Worm (Caenorhabditis elegans) whole organism, L1 larva: ENCODE measurements around the gene mtss-1.

Experiments used
- C16A3.4 ChIP-seq: fragments of 150-350 bp; optimal IDR thresholded peaks from 2 replicates; lab custom pipeline; 2014; ENCODE audit warnings: missing biosample characterization, missing genetic modification characterization
- Y116A8C.19 ChIP-seq: sonication (generic microtip); optimal IDR thresholded peaks from 2 replicates; lab custom pipeline; 2016; ENCODE audit warnings: missing compliant biosample characterization, missing genetic modification characterization, borderline replicate concordance
- blmp-1 ChIP-seq: fragments of 150-350 bp; optimal IDR thresholded peaks from 2 replicates; lab custom pipeline; 2014; ENCODE audit warnings: missing biosample characterization, missing genetic modification characterization
- ceh-82 ChIP-seq, 3 experiments: fragments of 150-350 bp in 1 of 3; sonication (generic microtip) in 2 of 3; optimal IDR thresholded peaks; 2 replicates each; lab custom pipeline; 2014 to 2017; ENCODE audit warnings: missing biosample characterization in 3 of 3, missing genetic modification characterization in 3 of 3
- ceh-90 ChIP-seq: sonication (generic microtip); optimal IDR thresholded peaks from 2 replicates; lab custom pipeline; 2016; ENCODE audit warnings: missing genetic modification characterization, missing compliant biosample characterization
- ces-1 ChIP-seq: fragments of 150-350 bp; optimal IDR thresholded peaks from 2 replicates; lab custom pipeline; 2014; ENCODE audit warnings: missing biosample characterization, missing genetic modification reagents, missing genetic modification characterization
- dpl-1 ChIP-seq, 3 experiments: fragments of 150-350 bp in 2 of 3; sonication (generic microtip) in 1 of 3; optimal IDR thresholded peaks; 2 replicates each; lab custom pipeline; 2014 to 2017; ENCODE audit warnings: missing biosample characterization in 3 of 3, missing genetic modification characterization in 3 of 3, missing genetic modification reagents in 3 of 3
- efl-1 ChIP-seq, 4 experiments: fragments of 150-350 bp; optimal IDR thresholded peaks in 3 of 4; peaks in 1 of 4; 1 replicate in 1 of 4; 2 replicates in 3 of 4; lab custom pipeline; 2014; ENCODE audit warnings: missing biosample characterization in 2 of 4, missing genetic modification characterization in 2 of 4, missing genetic modification reagents in 2 of 4
- egl-13 ChIP-seq: sonication (generic microtip); optimal IDR thresholded peaks from 2 replicates; lab custom pipeline; 2016; ENCODE audit warnings: missing genotype, missing genetic modification reagents, missing genetic modification characterization, missing compliant biosample characterization
- elt-3 ChIP-seq, 6 experiments: fragments of 150-350 bp in 1 of 6; sonication (generic microtip); optimal IDR thresholded peaks; 2 replicates each; lab custom pipeline; 2017 to 2018; ENCODE audit warnings: missing biosample characterization in 6 of 6, missing genetic modification characterization in 6 of 6, inconsistent platforms in 1 of 6
- fos-1 ChIP-seq: fragments of 150-350 bp; optimal IDR thresholded peaks from 2 replicates; lab custom pipeline; 2014; ENCODE audit warnings: missing biosample characterization, missing genetic modification characterization
- grh-1 ChIP-seq: fragments of 200-800 bp; sonication (Bioruptor generic); IDR thresholded peaks from 2 replicates; pipeline ENCODE4 v1.3.6; 2022; ENCODE audit warnings: missing genetic modification reagents, missing genetic modification characterization, missing compliant biosample characterization
- hlh-17 ChIP-seq: fragments of 200-800 bp; sonication (Bioruptor generic); optimal IDR thresholded peaks from 2 replicates; lab custom pipeline; 2018; ENCODE audit warnings: missing genetic modification characterization, mild to moderate bottlenecking, missing compliant biosample characterization, moderate library complexity, borderline replicate concordance
- hpl-2 ChIP-seq: fragments of 150-350 bp; optimal IDR thresholded peaks from 2 replicates; lab custom pipeline; 2014; ENCODE audit warnings: missing biosample characterization, missing genetic modification reagents, missing genetic modification characterization
- isw-1 ChIP-seq: fragments of 200-800 bp; sonication (Bioruptor generic); IDR thresholded peaks from 2 replicates; pipeline ENCODE4 v1.3.6; 2022; ENCODE audit warnings: missing genetic modification characterization, missing compliant biosample characterization
- lin-13 ChIP-seq: fragments of 150-350 bp; optimal IDR thresholded peaks from 2 replicates; lab custom pipeline; 2014; ENCODE audit warnings: missing biosample characterization, missing genetic modification reagents, missing genetic modification characterization
- lin-35 ChIP-seq, 2 experiments: fragments of 150-350 bp; optimal IDR thresholded peaks; 2 replicates each; lab custom pipeline; 2014; ENCODE audit warnings: missing biosample characterization in 2 of 2, missing genetic modification characterization in 2 of 2, missing genetic modification reagents in 2 of 2
- lir-3 ChIP-seq: sonication (generic microtip); optimal IDR thresholded peaks from 2 replicates; lab custom pipeline; 2016; ENCODE audit warnings: mild to moderate bottlenecking, missing genetic modification characterization, moderate library complexity, missing compliant biosample characterization; ENCODE audit not compliant: poor library complexity
- mdl-1 ChIP-seq, 2 experiments: fragments of 150-350 bp; optimal IDR thresholded peaks; 2 replicates each; lab custom pipeline; 2014 to 2017; ENCODE audit warnings: missing biosample characterization in 2 of 2, missing genetic modification characterization in 2 of 2, inconsistent platforms in 1 of 2
- mef-2 ChIP-seq: fragments of 150-350 bp; optimal IDR thresholded peaks from 2 replicates; lab custom pipeline; 2014; ENCODE audit warnings: missing biosample characterization, missing genetic modification characterization
- nhr-11 ChIP-seq: fragments of 150-350 bp; optimal IDR thresholded peaks from 2 replicates; lab custom pipeline; 2014; ENCODE audit warnings: missing biosample characterization, missing genetic modification characterization
- nhr-12 ChIP-seq: sonication (generic microtip); optimal IDR thresholded peaks from 2 replicates; lab custom pipeline; 2017; ENCODE audit warnings: missing biosample characterization, missing genetic modification characterization
- nhr-19 ChIP-seq: fragments of 200-800 bp; sonication (Bioruptor generic); conservative IDR thresholded peaks from 2 replicates; pipeline ENCODE4 v1.3.6; 2022; ENCODE audit warnings: missing genetic modification characterization, missing compliant biosample characterization
- nhr-76 ChIP-seq: sonication (generic microtip); optimal IDR thresholded peaks from 2 replicates; lab custom pipeline; 2017; ENCODE audit warnings: missing biosample characterization, missing genetic modification characterization
- nhr-85 ChIP-seq: sonication (generic microtip); peaks from one replicate; lab custom pipeline; 2016; ENCODE audit warnings: missing genetic modification characterization, inconsistent platforms, missing compliant biosample characterization
- nhr-90 ChIP-seq: sonication (generic microtip); optimal IDR thresholded peaks from 2 replicates; lab custom pipeline; 2016; ENCODE audit warnings: mild to moderate bottlenecking, missing genetic modification characterization, missing compliant biosample characterization; ENCODE audit not compliant: poor library complexity
- pqm-1 ChIP-seq: sonication (generic microtip); optimal IDR thresholded peaks from 3 replicates; lab custom pipeline; 2017; ENCODE audit warnings: missing biosample characterization, missing genetic modification characterization
- skn-1 ChIP-seq: fragments of 150-350 bp; optimal IDR thresholded peaks from 2 replicates; lab custom pipeline; 2014; ENCODE audit warnings: missing biosample characterization, missing genetic modification characterization
- snpc-4 ChIP-seq: fragments of 150-350 bp; optimal IDR thresholded peaks from 2 replicates; lab custom pipeline; 2014; ENCODE audit warnings: missing biosample characterization, missing genetic modification characterization
- swsn-7 ChIP-seq: sonication (generic microtip); optimal IDR thresholded peaks from 2 replicates; lab custom pipeline; 2016; ENCODE audit warnings: missing genetic modification characterization, missing compliant biosample characterization
- unc-130 ChIP-seq: fragments of 150-350 bp; optimal IDR thresholded peaks from 2 replicates; lab custom pipeline; 2017; ENCODE audit warnings: missing biosample characterization, missing genetic modification characterization, inconsistent platforms
- unc-98 ChIP-seq: fragments of 200-800 bp; sonication (Bioruptor generic); IDR thresholded peaks from 2 replicates; pipeline ENCODE4 v1.3.6; 2022; ENCODE audit warnings: missing genetic modification characterization, missing compliant biosample characterization
- zip-4 ChIP-seq: fragments of 200-800 bp; sonication (Bioruptor generic); optimal IDR thresholded peaks from 2 replicates; lab custom pipeline; 2018; ENCODE audit warnings: mild to moderate bottlenecking, missing genetic modification characterization, moderate library complexity, missing compliant biosample characterization
- ztf-11 ChIP-seq, 2 experiments: sonication (generic microtip); optimal IDR thresholded peaks; 2 replicates each; lab custom pipeline; 2016 to 2017; ENCODE audit warnings: missing genetic modification characterization in 2 of 2, missing biosample characterization in 1 of 2, missing compliant biosample characterization in 1 of 2

Gene mtss-1

ce11 chrIII:8799964-8800795 lies 32.1 kb downstream of the mtss-1 start, which contains the start of gene F54F2.6 (continued):
- TF ChIP-seq nhr-19 (GFP tag; lab: Robert Waterston, UW) (peak; percentile 90), pqm-1 (tag; lab: Kevin White, UChicago) (no peak), ztf-11 (tag; optimal IDR thresholded peaks at IDR 0.05; lab: Kevin White, UChicago) (peak in 1 of 2 experiments; percentile 61), lir-3 (peak; percentile 60), Y116A8C.19 (tag; lab: Kevin White, UChicago) (no peak), zip-4 (GFP tag; lab: Kevin White, UChicago) (peak; percentile 53), blmp-1 (tag; lab: Kevin White, UChicago) (peak; percentile 84), nhr-90 (tag; lab: Kevin White, UChicago) (peak; percentile 54), C16A3.4 (peak; percentile 73)

ce11 chrIII:8800796-8801083 lies 32.6 kb downstream of the mtss-1 start:
- TF ChIP-seq unc-98 (GFP tag; lab: Robert Waterston, UW) (no peak), lin-35 (GFP tag; optimal IDR thresholded peaks at IDR 0.05; lab: Kevin White, UChicago) (no peak), efl-1 (optimal IDR thresholded peaks at IDR 0.05; lab: Kevin White, UChicago) (no peak), efl-1 (GFP tag; optimal IDR thresholded peaks at IDR 0.05 in 1 of 2; lab: Kevin White, UChicago) (peak in 1 of 2 experiments; percentile 92), swsn-7 (no peak), ces-1 (GFP tag; lab: Kevin White, UChicago) (no peak), fos-1 (no peak), ceh-90 (tag; lab: Kevin White, UChicago) (no peak), nhr-11 (tag; lab: Kevin White, UChicago) (no peak), nhr-85 (peak; percentile 17), dpl-1 (GFP tag; optimal IDR thresholded peaks at IDR 0.05; lab: Kevin White, UChicago) (no peak), isw-1 (GFP tag; lab: Robert Waterston, UW) (no peak), nhr-90 (tag; lab: Kevin White, UChicago) (no peak), blmp-1 (tag; lab: Kevin White, UChicago) (peak; percentile 86), hpl-2 (no peak), mef-2 (tag; lab: Kevin White, UChicago) (no peak), ceh-82 (tag; optimal IDR thresholded peaks at IDR 0.05; lab: Kevin White, UChicago) (peak in 1 of 3 experiments; percentile 1), nhr-76 (tag; lab: Kevin White, UChicago) (no peak)
- TF ChIP-seq, all 84 proteins: peak for 4

ce11 chrIII:8801352-8801863 lies 33.3 kb downstream of the mtss-1 start:
- TF ChIP-seq C16A3.4: peak; percentile 0
- TF ChIP-seq nhr-12 (tag; lab: Kevin White, UChicago): no peak
- TF ChIP-seq egl-13 (tag; lab: Kevin White, UChicago): no peak
- peak in 1 of 3 experiments; percentile 5 for TF ChIP-seq ceh-82 (tag; optimal IDR thresholded peaks at IDR 0.05; lab: Kevin White, UChicago)
- TF ChIP-seq skn-1 (tag; lab: Kevin White, UChicago): peak; percentile 18
- TF ChIP-seq blmp-1 (tag; lab: Kevin White, UChicago): peak; percentile 74
- TF ChIP-seq grh-1 (GFP tag; lab: Robert Waterston, UW): peak; percentile 40; the same call in 1 of the 2 replicates
- peak; percentile 49 for TF ChIP-seq unc-130
- TF ChIP-seq hlh-17 (GFP tag; lab: Kevin White, UChicago): no peak
- TF ChIP-seq lin-13 (GFP tag; lab: Kevin White, UChicago): peak; percentile 23
- no peak for TF ChIP-seq snpc-4 (tag; lab: Kevin White, UChicago)
- TF ChIP-seq elt-3 (tag; optimal IDR thresholded peaks at IDR 0.05; lab: Kevin White, UChicago): peak in 3 of 6 experiments; percentile 16 to 81 (median 68)
- TF ChIP-seq mdl-1 (tag; optimal IDR thresholded peaks at IDR 0.05; lab: Kevin White, UChicago): peak in 1 of 2 experiments; percentile 14
